Worm (Caenorhabditis elegans): ENCODE measurements around the gene R04F11.3.

ce11 chrV:12291587-12291986 lies 25.4 kb downstream of the R04F11.3 start, which contains the start of the genes srpa-68 and srh-16:
- TF ChIP-seq odd-2 (tag; optimal IDR thresholded peaks at IDR 0.05) = peak; percentile 60
- TF ChIP-seq pqm-1 (tag; optimal IDR thresholded peaks at IDR 0.05) = no peak
- peak; percentile 65 for TF ChIP-seq tbx-2 (tag; optimal IDR thresholded peaks at IDR 0.05)
- peak; percentile 47 for TF ChIP-seq gmeb-2 (tag; optimal IDR thresholded peaks at IDR 0.05)
- peak; percentile 79 for TF ChIP-seq elt-2 (tag; optimal IDR thresholded peaks at IDR 0.05)
- TF ChIP-seq ets-4 (tag; optimal IDR thresholded peaks at IDR 0.05) = no peak
- TF ChIP-seq nhr-232 (tag; optimal IDR thresholded peaks at IDR 0.05) = no peak
- TF ChIP-seq K09A11.1 (tag; optimal IDR thresholded peaks at IDR 0.05; ENCODE audit: insufficient read depth) = peak; percentile 52
- peak; percentile 33 for TF ChIP-seq npax-4 (tag; optimal IDR thresholded peaks at IDR 0.05)
- no peak for TF ChIP-seq F13H6.1 (tag; optimal IDR thresholded peaks at IDR 0.05)
- TF ChIP-seq C08G9.2 (tag; optimal IDR thresholded peaks at IDR 0.05) = peak; percentile 33

Data from whole organism, late embryonic.